Worm (Caenorhabditis elegans): ENCODE data around the gene Y14H12A.1.

- TF ChIP-seq him-1 (tag; optimal IDR thresholded peaks at IDR 0.05): no peak
- TF ChIP-seq dao-5 (tag; optimal IDR thresholded peaks at IDR 0.05): no peak
Measured at ce11 chrII:3978198-3978597, 14.8 kb upstream of the Y14H12A.1 start.

Measured in whole organism, L4/young adult.